Worm (Caenorhabditis elegans) whole organism, early embryonic: ENCODE results near the gene smim-14.

Experiments
- B0310.2 ChIP-seq: sonication (generic microtip); optimal IDR thresholded peaks from 2 replicates; lab custom pipeline; 2016; ENCODE audit warnings: mild to moderate bottlenecking, missing genetic modification characterization, missing compliant biosample characterization
- ama-1 ChIP-seq: fragments of 150-350 bp; optimal IDR thresholded peaks from 2 replicates; lab custom pipeline; 2014
- ceh-36 ChIP-seq: sonication (generic microtip); optimal IDR thresholded peaks from 2 replicates; lab custom pipeline; 2016; ENCODE audit warnings: missing genetic modification characterization, inconsistent platforms, missing compliant biosample characterization
- flt-1 ChIP-seq: fragments of 200-800 bp; sonication (Bioruptor generic); IDR thresholded peaks from 2 replicates; pipeline ENCODE4 v1.3.6; 2022; ENCODE audit warnings: missing genetic modification characterization, missing compliant biosample characterization
- hmbx-1 ChIP-seq: sonication (generic microtip); optimal IDR thresholded peaks from 2 replicates; lab custom pipeline; 2016; ENCODE audit warnings: mild to moderate bottlenecking, missing genetic modification characterization, missing compliant biosample characterization
- pes-1 ChIP-seq: fragments of 200-800 bp; sonication (Bioruptor generic); IDR thresholded peaks from 2 replicates; pipeline ENCODE4 v1.3.6; 2022; ENCODE audit warnings: missing genetic modification reagents, missing genetic modification characterization, missing compliant biosample characterization
- scrt-1 ChIP-seq: fragments of 200-800 bp; sonication (Bioruptor generic); IDR thresholded peaks from 2 replicates; pipeline ENCODE4 v1.3.6; 2022; ENCODE audit warnings: missing genetic modification characterization, missing compliant biosample characterization
- sea-1 ChIP-seq: fragments of 200-800 bp; sonication (Bioruptor generic); conservative IDR thresholded peaks from 2 replicates; pipeline ENCODE4 v1.3.6; 2022; ENCODE audit warnings: missing genetic modification characterization, missing compliant biosample characterization
- tbx-11 ChIP-seq: fragments of 200-800 bp; sonication (Bioruptor generic); IDR thresholded peaks from 2 replicates; pipeline ENCODE4 v1.3.6; 2022; ENCODE audit warnings: missing genetic modification characterization, missing compliant biosample characterization
- tbx-37 ChIP-seq: fragments of 200-800 bp; sonication (Bioruptor generic); conservative IDR thresholded peaks from 2 replicates; pipeline ENCODE4 v1.3.6; 2022; ENCODE audit warnings: missing genetic modification reagents, missing genetic modification characterization, missing compliant biosample characterization
- tra-4 ChIP-seq: sonication (generic microtip); optimal IDR thresholded peaks from 2 replicates; lab custom pipeline; 2017; ENCODE audit warnings: missing genetic modification characterization, missing compliant biosample characterization

DNA sequence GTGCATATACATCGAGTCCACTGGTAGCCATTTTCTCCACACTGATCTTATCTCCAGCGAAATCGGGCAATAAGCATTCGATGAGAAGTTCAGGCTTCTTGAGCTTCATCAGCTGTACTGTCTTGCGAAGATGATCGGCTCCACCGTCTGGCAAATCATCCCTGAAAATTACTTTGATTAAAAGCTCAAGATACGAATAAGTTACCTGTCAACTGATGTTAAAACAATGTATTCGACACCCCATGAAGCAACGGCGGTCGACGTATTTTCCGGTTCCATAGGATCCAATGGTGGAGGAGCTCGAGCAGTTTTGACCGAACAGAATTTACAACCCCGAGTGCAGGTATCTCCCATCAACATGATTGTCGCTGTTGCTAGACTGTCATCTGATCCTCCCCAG lies 34.7 kb upstream of the smim-14 start:
- TF ChIP-seq B0310.2 (no peak), hmbx-1 (no peak), ceh-36 (tag; lab: Kevin White, UChicago) (no peak), ama-1 (lab: Kevin White, UChicago) (no peak), tbx-37 (no peak), pes-1 (GFP tag; lab: Robert Waterston, UW) (no peak), flt-1 (no peak), tra-4 (no peak), sea-1 (GFP tag; lab: Robert Waterston, UW) (no peak), scrt-1 (GFP tag; lab: Robert Waterston, UW) (no peak), tbx-11 (GFP tag; lab: Robert Waterston, UW) (no peak)
